Fruit fly (Drosophila melanogaster) whole organism, embryonic: ENCODE results near the gene CG31087.

ENCODE experiments used
- Aef1 ChIP-seq: fragments of 200-800 bp; sonication (Bioruptor generic); IDR thresholded peaks from 3 replicates; pipeline ENCODE4 v1.3.6; 2022; ENCODE audit warnings: missing biosample characterization, missing genetic modification characterization
- B-H2 ChIP-seq: fragments of 200-800 bp; sonication (Bioruptor generic); optimal IDR thresholded peaks from 2 replicates; lab custom pipeline; 2018; ENCODE audit warnings: missing biosample characterization, mild to moderate bottlenecking, missing genetic modification characterization
- CG10267 ChIP-seq: fragments of 200-800 bp; sonication (Bioruptor generic); optimal IDR thresholded peaks from 2 replicates; lab custom pipeline; 2018; ENCODE audit warnings: missing biosample characterization, mild to moderate bottlenecking, missing genetic modification characterization, moderate library complexity
- CG13424 ChIP-seq: fragments of 200-800 bp; sonication (Bioruptor generic); optimal IDR thresholded peaks from 2 replicates; lab custom pipeline; 2019; ENCODE audit warnings: missing biosample characterization, mild to moderate bottlenecking, missing genetic modification characterization, moderate library complexity
- CG13624 ChIP-seq: fragments of 200-800 bp; sonication (Bioruptor generic); optimal IDR thresholded peaks from 2 replicates; lab custom pipeline; 2016; ENCODE audit warnings: missing biosample characterization, missing genetic modification characterization
- CG14014 ChIP-seq: fragments of 200-800 bp; sonication (Bioruptor generic); IDR thresholded peaks from 2 replicates; pipeline ENCODE4 v1.3.6; 2022; ENCODE audit warnings: missing biosample characterization, missing genetic modification characterization
- CG1603 ChIP-seq: fragments of 200-800 bp; sonication (Bioruptor generic); optimal IDR thresholded peaks from 2 replicates; lab custom pipeline; 2019; ENCODE audit warnings: missing biosample characterization, mild to moderate bottlenecking, missing genetic modification characterization, moderate library complexity
- CG17912 ChIP-seq: fragments of 200-800 bp; sonication (Bioruptor generic); optimal IDR thresholded peaks from 2 replicates; lab custom pipeline; 2018; ENCODE audit warnings: missing biosample characterization, mild to moderate bottlenecking, missing genetic modification characterization
- CG18262 ChIP-seq: fragments of 200-800 bp; optimal IDR thresholded peaks from 3 replicates; lab custom pipeline; 2019; ENCODE audit warnings: missing biosample characterization, mild to moderate bottlenecking, missing genetic modification characterization, moderate library complexity
- CG18599 ChIP-seq: fragments of 200-800 bp; sonication (Bioruptor generic); optimal IDR thresholded peaks from 3 replicates; lab custom pipeline; 2017; ENCODE audit warnings: missing biosample characterization, missing genetic modification characterization, mild to moderate bottlenecking, moderate library complexity, missing genetic modification reagents
- CG2116 ChIP-seq: fragments of 200-800 bp; sonication (Bioruptor generic); optimal IDR thresholded peaks from 3 replicates; lab custom pipeline; 2018; ENCODE audit warnings: missing biosample characterization, mild to moderate bottlenecking, missing genetic modification characterization
- CG2129 ChIP-seq: fragments of 200-800 bp; sonication (Bioruptor generic); IDR thresholded peaks from 2 replicates; pipeline ENCODE4 v1.3.6; 2022; ENCODE audit warnings: missing biosample characterization, missing genetic modification characterization; ENCODE audit not compliant: partially characterized antibody
- CG2199 ChIP-seq: fragments of 200-800 bp; sonication (Bioruptor generic); IDR thresholded peaks from 3 replicates; pipeline ENCODE4 v1.3.6; 2022; ENCODE audit warnings: missing biosample characterization, missing genetic modification characterization
- CG3995 ChIP-seq: fragments of 200-800 bp; sonication (Bioruptor generic); optimal IDR thresholded peaks from 3 replicates; lab custom pipeline; 2016; ENCODE audit warnings: missing biosample characterization, missing genetic modification characterization
- CG6791 ChIP-seq: fragments of 200-800 bp; sonication (Bioruptor generic); IDR thresholded peaks from 3 replicates; pipeline ENCODE4 v1.3.6; 2022; ENCODE audit warnings: missing biosample characterization, missing genetic modification characterization; ENCODE audit not compliant: partially characterized antibody
- CG7987 ChIP-seq: fragments of 200-800 bp; sonication (Bioruptor generic); optimal IDR thresholded peaks from 2 replicates; lab custom pipeline; 2018; ENCODE audit warnings: missing biosample characterization, mild to moderate bottlenecking, missing genetic modification characterization, moderate library complexity
- CG8359 ChIP-seq: fragments of 200-800 bp; sonication (Bioruptor generic); optimal IDR thresholded peaks from 2 replicates; lab custom pipeline; 2017; ENCODE audit warnings: missing biosample characterization, mild to moderate bottlenecking, missing genetic modification characterization, borderline replicate concordance
- CG9609 ChIP-seq: fragments of 200-800 bp; sonication (Bioruptor generic); optimal IDR thresholded peaks from 3 replicates; lab custom pipeline; 2016; ENCODE audit warnings: missing biosample characterization, missing genetic modification characterization
- CG9797 ChIP-seq: fragments of 200-800 bp; sonication (Bioruptor generic); optimal IDR thresholded peaks from 3 replicates; lab custom pipeline; 2018; ENCODE audit warnings: missing biosample characterization, mild to moderate bottlenecking, missing genetic modification characterization
- Dip2 ChIP-seq: fragments of 200-800 bp; sonication (Bioruptor generic); IDR thresholded peaks from 2 replicates; pipeline ENCODE4 v1.3.6; 2022; ENCODE audit warnings: missing biosample characterization, missing genetic modification characterization
- Doc3 ChIP-seq: fragments of 200-800 bp; sonication (Bioruptor generic); IDR thresholded peaks from 3 replicates; pipeline ENCODE4 v1.3.6; 2022; ENCODE audit warnings: missing biosample characterization, missing genetic modification characterization; ENCODE audit not compliant: partially characterized antibody
- Dp ChIP-seq: fragments of 200-800 bp; sonication (Bioruptor generic); optimal IDR thresholded peaks from 2 replicates; lab custom pipeline; 2018; ENCODE audit warnings: missing biosample characterization, mild to moderate bottlenecking, missing genetic modification characterization, moderate library complexity
- E2f1 ChIP-seq: fragments of 200-800 bp; sonication (Bioruptor generic); IDR thresholded peaks from 2 replicates; pipeline ENCODE4 v1.3.6; 2022; ENCODE audit warnings: missing biosample characterization, missing genetic modification characterization
- ERR ChIP-seq: fragments of 200-800 bp; sonication (Bioruptor generic); optimal IDR thresholded peaks from 2 replicates; lab custom pipeline; 2016; ENCODE audit warnings: missing biosample characterization, missing genetic modification characterization
- Ets97D ChIP-seq: fragments of 200-800 bp; sonication (Bioruptor generic); optimal IDR thresholded peaks from 3 replicates; lab custom pipeline; 2016; ENCODE audit warnings: missing biosample characterization, missing genetic modification characterization
- HLH4C ChIP-seq: fragments of 200-800 bp; sonication (Bioruptor generic); IDR thresholded peaks from 3 replicates; pipeline ENCODE4 v1.3.6; 2022; ENCODE audit warnings: missing biosample characterization, missing genetic modification characterization; ENCODE audit not compliant: partially characterized antibody
- HmgD ChIP-seq: fragments of 200-800 bp; sonication (Bioruptor generic); optimal IDR thresholded peaks from 3 replicates; lab custom pipeline; 2016; ENCODE audit warnings: missing biosample characterization, missing genetic modification characterization
- Med ChIP-seq: fragments of 200-800 bp; sonication (Bioruptor generic); peaks from one replicate; lab custom pipeline; 2016; ENCODE audit warnings: missing biosample characterization, missing genetic modification characterization, mild to moderate bottlenecking, inconsistent platforms, moderate library complexity
- Opbp ChIP-seq: fragments of 200-800 bp; sonication (Bioruptor generic); IDR thresholded peaks from 3 replicates; pipeline ENCODE4 v1.3.6; 2022; ENCODE audit warnings: missing biosample characterization, missing genetic modification characterization; ENCODE audit not compliant: partially characterized antibody
- Rfx ChIP-seq: fragments of 200-800 bp; sonication (Bioruptor generic); IDR thresholded peaks from 2 replicates; pipeline ENCODE4 v1.3.6; 2022; ENCODE audit warnings: missing biosample characterization, missing genetic modification characterization
- Scr ChIP-seq: fragments of 200-800 bp; sonication (Bioruptor generic); IDR thresholded peaks from 2 replicates; pipeline ENCODE4 v1.3.6; 2022; ENCODE audit warnings: missing biosample characterization, missing genetic modification characterization; ENCODE audit not compliant: partially characterized antibody
- Sry-δ ChIP-seq: fragments of 200-800 bp; sonication (Bioruptor generic); optimal IDR thresholded peaks from 2 replicates; lab custom pipeline; 2016; ENCODE audit warnings: missing biosample characterization, missing genetic modification characterization
- amos ChIP-seq: fragments of 200-800 bp; sonication (Bioruptor generic); IDR thresholded peaks from 2 replicates; pipeline ENCODE4 v1.3.6; 2022; ENCODE audit warnings: missing biosample characterization, missing genetic modification characterization; ENCODE audit not compliant: partially characterized antibody
- chn ChIP-seq: fragments of 200-800 bp; sonication (Bioruptor generic); optimal IDR thresholded peaks from 2 replicates; lab custom pipeline; 2016; ENCODE audit warnings: missing biosample characterization, missing genetic modification characterization
- dm ChIP-seq: fragments of 200-800 bp; sonication (Bioruptor generic); optimal IDR thresholded peaks from 3 replicates; lab custom pipeline; 2016; ENCODE audit warnings: missing biosample characterization, missing genetic modification characterization
- lola ChIP-seq, 3 experiments: fragments of >200 bp in 2 of 3; fragments of 200-800 bp in 1 of 3; sonication (Bioruptor generic) in 1 of 3; optimal IDR thresholded peaks; 2 replicates each; lab custom pipeline; 2017 to 2019; ENCODE audit warnings: missing biosample characterization in 3 of 3, missing genetic modification characterization in 3 of 3, mild to moderate bottlenecking in 1 of 3, moderate library complexity in 1 of 3
- mirr ChIP-seq: fragments of 200-800 bp; sonication (Bioruptor generic); optimal IDR thresholded peaks from 3 replicates; lab custom pipeline; 2018; ENCODE audit warnings: missing biosample characterization, mild to moderate bottlenecking, missing genetic modification characterization
- prd ChIP-seq, 3 experiments: fragments of >200 bp in 2 of 3; fragments of 200-800 bp in 1 of 3; sonication (Bioruptor generic) in 1 of 3; optimal IDR thresholded peaks in 2 of 3; IDR thresholded peaks in 1 of 3; 2 replicates in 2 of 3; 3 replicates in 1 of 3; pipeline versions ENCODE4 v1.3.6 to Lab custom; 2017 to 2022; ENCODE audit warnings: missing biosample characterization in 1 of 3, missing genetic modification characterization in 1 of 3
- pzg ChIP-seq: fragments of 200-800 bp; sonication (Bioruptor generic); optimal IDR thresholded peaks from 3 replicates; lab custom pipeline; 2018; ENCODE audit warnings: missing biosample characterization, mild to moderate bottlenecking, missing genetic modification characterization, moderate library complexity
- sd ChIP-seq: fragments of 200-800 bp; sonication (Bioruptor generic); optimal IDR thresholded peaks from 3 replicates; lab custom pipeline; 2018; ENCODE audit warnings: missing biosample characterization, mild to moderate bottlenecking, missing genetic modification characterization, moderate library complexity
- sug ChIP-seq: fragments of 200-800 bp; optimal IDR thresholded peaks from 2 replicates; lab custom pipeline; 2019; ENCODE audit warnings: missing biosample characterization, mild to moderate bottlenecking, missing genetic modification characterization, moderate library complexity
- tx ChIP-seq: fragments of 200-800 bp; sonication (Bioruptor generic); optimal IDR thresholded peaks from 2 replicates; lab custom pipeline; 2016; ENCODE audit warnings: missing biosample characterization, missing genetic modification characterization
- unc-4 ChIP-seq: fragments of 200-800 bp; sonication (Bioruptor generic); IDR thresholded peaks from 2 replicates; pipeline ENCODE4 v1.3.6; 2022; ENCODE audit warnings: missing biosample characterization, missing genetic modification characterization; ENCODE audit not compliant: partially characterized antibody
- vvl ChIP-seq: fragments of 200-800 bp; sonication (Bioruptor generic); IDR thresholded peaks from 2 replicates; pipeline ENCODE4 v1.3.6; 2022; ENCODE audit warnings: missing biosample characterization, missing genetic modification characterization
- wek ChIP-seq: fragments of 200-800 bp; sonication (Bioruptor generic); optimal IDR thresholded peaks from 3 replicates; lab custom pipeline; 2018; ENCODE audit warnings: missing biosample characterization, mild to moderate bottlenecking, missing genetic modification characterization, moderate library complexity
- zen ChIP-seq: fragments of 200-800 bp; sonication (Bioruptor generic); optimal IDR thresholded peaks from 3 replicates; lab custom pipeline; 2018; ENCODE audit warnings: missing biosample characterization, mild to moderate bottlenecking, missing genetic modification characterization, moderate library complexity
- zen2 ChIP-seq: fragments of 200-800 bp; sonication (Bioruptor generic); IDR thresholded peaks from 3 replicates; pipeline ENCODE4 v1.3.6; 2022; ENCODE audit warnings: missing biosample characterization, missing genetic modification characterization; ENCODE audit not compliant: partially characterized antibody
- zfh2 ChIP-seq: fragments of 200-800 bp; sonication (Bioruptor generic); optimal IDR thresholded peaks from 2 replicates; lab custom pipeline; 2016; ENCODE audit warnings: missing biosample characterization, missing genetic modification characterization

The CG31087 gene

dm6 chr3R:25265589-25266201, 47.9 kb downstream of the CG31087 start, which contains the start of the genes GlnRS and RIOK2 (continued):
- peak; percentile 87 for TF ChIP-seq CG2129 (GFP tag; lab: Robert Waterston, UW)
- peak; percentile 99 for TF ChIP-seq dm
- no peak for TF ChIP-seq CG14014 (GFP tag; lab: Robert Waterston, UW)
- peak; percentile 84 for TF ChIP-seq Sry-δ (GFP tag; lab: Kevin White, UChicago)
- peak; percentile 85 for TF ChIP-seq Ets97D
- TF ChIP-seq ERR = peak; percentile 35
- peak; percentile 85 for TF ChIP-seq CG2116 (GFP tag; lab: Kevin White, UChicago)
- TF ChIP-seq Opbp (GFP tag; lab: Robert Waterston, UW) = peak; percentile 97
- TF ChIP-seq Doc3 = peak; percentile 92
- TF ChIP-seq chn (GFP tag; lab: Kevin White, UChicago) = no peak
- TF ChIP-seq Dp (GFP tag; lab: Kevin White, UChicago) = peak; percentile 32
- TF ChIP-seq CG9609 (GFP tag; lab: Kevin White, UChicago) = peak; percentile 16
- peak; percentile 41 for TF ChIP-seq zen
- peak; percentile 6 for TF ChIP-seq mirr (GFP tag; lab: Kevin White, UChicago)
- no peak for TF ChIP-seq CG8359 (GFP tag; lab: Kevin White, UChicago)
- TF ChIP-seq amos = peak; percentile 97
- no peak for TF ChIP-seq Aef1 (GFP tag; lab: Robert Waterston, UW)
- TF ChIP-seq CG17912 = peak; percentile 54
- no peak for TF ChIP-seq prd (optimal IDR thresholded peaks at IDR 0.05; lab: Kevin White, UChicago)
- no peak for TF ChIP-seq prd (GFP tag; IDR thresholded peaks at IDR 0.05; lab: Robert Waterston, UW)
- peak; percentile 62 for TF ChIP-seq CG10267 (tag; lab: Kevin White, UChicago)
- TF ChIP-seq CG18599 (GFP tag; lab: Kevin White, UChicago) = no peak
- no peak for TF ChIP-seq Dip2 (GFP tag; lab: Robert Waterston, UW)
- TF ChIP-seq HmgD (GFP tag; lab: Kevin White, UChicago) = peak; percentile 50
- TF ChIP-seq CG3995 (GFP tag; lab: Kevin White, UChicago) = peak; percentile 50
- peak; percentile 94 for TF ChIP-seq CG9797
- peak; percentile 75 for TF ChIP-seq CG13624 (GFP tag; lab: Kevin White, UChicago)
- TF ChIP-seq tx = no peak
- TF ChIP-seq lola (GFP tag; optimal IDR thresholded peaks at IDR 0.05; lab: Kevin White, UChicago) = peak in 1 of 3 experiments; percentile 100
- TF ChIP-seq Scr (GFP tag; lab: Robert Waterston, UW) = peak; percentile 94
- no peak for TF ChIP-seq E2f1
- TF ChIP-seq zfh2 (GFP tag; lab: Kevin White, UChicago) = peak; percentile 27
- TF ChIP-seq CG2199 (GFP tag; lab: Robert Waterston, UW) = no peak
- TF ChIP-seq vvl (GFP tag; lab: Robert Waterston, UW) = peak; percentile 8; the same call in 1 of the 2 replicates
- TF ChIP-seq CG18262 (tag; lab: Kevin White, UChicago) = no peak
- peak; percentile 11 for TF ChIP-seq wek (GFP tag; lab: Kevin White, UChicago)
- TF ChIP-seq CG7987 (GFP tag; lab: Kevin White, UChicago) = peak; percentile 49
- peak; percentile 92 for TF ChIP-seq HLH4C (GFP tag; lab: Robert Waterston, UW)
- TF ChIP-seq pzg (GFP tag; lab: Kevin White, UChicago) = peak; percentile 98
- TF ChIP-seq B-H2 (GFP tag; lab: Kevin White, UChicago) = peak; percentile 53
- TF ChIP-seq Rfx = peak; percentile 52
- peak; percentile 78 for TF ChIP-seq Med (GFP tag; lab: Kevin White, UChicago)
- TF ChIP-seq CG13424 (tag; lab: Kevin White, UChicago) = peak; percentile 14
- peak; percentile 95 for TF ChIP-seq zen2 (GFP tag; lab: Robert Waterston, UW)
- peak; percentile 94 for TF ChIP-seq CG1603 (tag; lab: Kevin White, UChicago)
- TF ChIP-seq CG6791 = peak; percentile 97
- peak; percentile 56 for TF ChIP-seq sug (tag; lab: Kevin White, UChicago)
- TF ChIP-seq sd (tag; lab: Kevin White, UChicago) = peak; percentile 66
- TF ChIP-seq unc-4 (GFP tag; lab: Robert Waterston, UW) = peak; percentile 97
